Fruit fly (Drosophila melanogaster) Kc167 (cell line): ENCODE results near the gene CG44303.

Experiments used
- Myc ChIP-seq: fragments of >200 bp; optimal IDR thresholded peaks from 2 replicates; lab custom pipeline; 2017; ENCODE audit warnings: missing external identifiers
- Sin3A ChIP-seq: fragments of >200 bp; optimal IDR thresholded peaks from 2 replicates; lab custom pipeline; 2018; ENCODE audit warnings: missing external identifiers
- h ChIP-seq: fragments of >200 bp; optimal IDR thresholded peaks from 3 replicates; lab custom pipeline; 2018; ENCODE audit warnings: missing external identifiers
- insv ChIP-seq: fragments of >200 bp; optimal IDR thresholded peaks from 3 replicates; lab custom pipeline; 2018; ENCODE audit warnings: missing external identifiers
- psq ChIP-seq: fragments of >200 bp; optimal IDR thresholded peaks from 2 replicates; lab custom pipeline; 2017; ENCODE audit warnings: missing external identifiers
- ttk ChIP-seq: sonication (Bioruptor generic); optimal IDR thresholded peaks from 2 replicates; lab custom pipeline; 2017; ENCODE audit warnings: missing external identifiers

The CG44303 gene

dm6 chrX:6687267-6687666 is at the start of gene CG44303:
TSS of gene CG44303 (minus strand) at chrX:6687420.
- TF ChIP-seq ttk (lab: Kevin White, UChicago), result no peak
- TF ChIP-seq Myc (lab: Kevin White, UChicago), result no peak
- no peak for TF ChIP-seq Sin3A (lab: Kevin White, UChicago)
- no peak for TF ChIP-seq psq (lab: Kevin White, UChicago)
- no peak for TF ChIP-seq h (lab: Kevin White, UChicago)
- no peak for TF ChIP-seq insv (lab: Kevin White, UChicago)

- no peak for TF ChIP-seq psq (lab: Kevin White, UChicago)
- no peak for TF ChIP-seq insv (lab: Kevin White, UChicago)
- TF ChIP-seq ttk (lab: Kevin White, UChicago), result no peak
- TF ChIP-seq Sin3A (lab: Kevin White, UChicago), result no peak
- no peak for TF ChIP-seq Myc (lab: Kevin White, UChicago)
- TF ChIP-seq h (lab: Kevin White, UChicago), result no peak
Observed at dm6 chrX:6733291-6734042, 46.2 kb upstream of the CG44303 start.

dm6 chrX:6730600-6731259 is 43.5 kb upstream of the CG44303 start:
- TF ChIP-seq h (lab: Kevin White, UChicago) (no peak), insv (lab: Kevin White, UChicago) (no peak), psq (lab: Kevin White, UChicago) (no peak), Myc (lab: Kevin White, UChicago) (no peak), ttk (lab: Kevin White, UChicago) (no peak), Sin3A (lab: Kevin White, UChicago) (no peak)

DNA sequence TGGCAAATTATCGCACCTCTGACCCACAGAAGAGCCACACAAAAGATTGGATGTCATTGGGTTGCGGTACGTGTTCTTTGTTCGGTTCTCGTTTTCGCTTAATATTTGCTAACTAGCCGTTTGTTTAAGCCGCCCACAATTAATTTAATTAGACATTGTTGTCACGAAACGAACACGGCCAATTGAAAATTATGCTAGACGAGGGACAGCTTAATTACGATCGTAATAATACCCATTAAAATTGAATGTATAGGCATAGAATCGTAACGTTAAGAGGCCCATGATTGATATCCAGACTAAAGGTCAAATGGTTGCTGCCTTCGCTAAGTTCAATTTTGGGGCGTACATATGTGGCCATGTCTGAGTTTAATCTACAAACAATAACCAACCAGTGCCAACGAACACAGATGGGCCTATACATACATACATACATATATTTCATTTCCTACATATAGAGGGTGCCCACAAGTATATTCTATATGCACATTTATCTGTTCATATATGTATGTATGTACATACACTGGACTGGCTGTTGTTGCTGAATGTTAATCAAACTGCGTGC is 41.5 kb upstream of the CG44303 start:
- TF ChIP-seq psq (lab: Kevin White, UChicago), result no peak
- no peak for TF ChIP-seq h (lab: Kevin White, UChicago)

- TF ChIP-seq ttk (lab: Kevin White, UChicago), result no peak
- TF ChIP-seq h (lab: Kevin White, UChicago), result no peak
- TF ChIP-seq Myc (lab: Kevin White, UChicago), result no peak
- no peak for TF ChIP-seq insv (lab: Kevin White, UChicago)
- no peak for TF ChIP-seq Sin3A (lab: Kevin White, UChicago)
- TF ChIP-seq psq (lab: Kevin White, UChicago), result no peak
Observed at dm6 chrX:6726758-6727490, 39.7 kb upstream of the CG44303 start.

dm6 chrX:6724904-6725505 is 37.8 kb upstream of the CG44303 start:
- TF ChIP-seq psq (lab: Kevin White, UChicago), result no peak
- no peak for TF ChIP-seq h (lab: Kevin White, UChicago)
- TF ChIP-seq insv (lab: Kevin White, UChicago), result no peak
- TF ChIP-seq Sin3A (lab: Kevin White, UChicago), result no peak
- TF ChIP-seq Myc (lab: Kevin White, UChicago), result no peak

- no peak for TF ChIP-seq psq (lab: Kevin White, UChicago)
- no peak for TF ChIP-seq Sin3A (lab: Kevin White, UChicago)
- no peak for TF ChIP-seq ttk (lab: Kevin White, UChicago)
- no peak for TF ChIP-seq h (lab: Kevin White, UChicago)
- no peak for TF ChIP-seq Myc (lab: Kevin White, UChicago)
- TF ChIP-seq insv (lab: Kevin White, UChicago), result no peak
Observed at dm6 chrX:6723622-6724021, 36.4 kb upstream of the CG44303 start.

dm6 chrX:6719968-6720367 is 32.7 kb upstream of the CG44303 start:
- TF ChIP-seq Sin3A (lab: Kevin White, UChicago) (no peak), psq (lab: Kevin White, UChicago) (no peak), insv (lab: Kevin White, UChicago) (no peak), ttk (lab: Kevin White, UChicago) (no peak), Myc (lab: Kevin White, UChicago) (no peak), h (lab: Kevin White, UChicago) (no peak)

dm6 chrX:6719259-6719658 is 32.0 kb upstream of the CG44303 start:
- TF ChIP-seq ttk (lab: Kevin White, UChicago) (no peak), insv (lab: Kevin White, UChicago) (no peak), Sin3A (lab: Kevin White, UChicago) (no peak), psq (lab: Kevin White, UChicago) (no peak), Myc (lab: Kevin White, UChicago) (no peak), h (lab: Kevin White, UChicago) (no peak)

DNA sequence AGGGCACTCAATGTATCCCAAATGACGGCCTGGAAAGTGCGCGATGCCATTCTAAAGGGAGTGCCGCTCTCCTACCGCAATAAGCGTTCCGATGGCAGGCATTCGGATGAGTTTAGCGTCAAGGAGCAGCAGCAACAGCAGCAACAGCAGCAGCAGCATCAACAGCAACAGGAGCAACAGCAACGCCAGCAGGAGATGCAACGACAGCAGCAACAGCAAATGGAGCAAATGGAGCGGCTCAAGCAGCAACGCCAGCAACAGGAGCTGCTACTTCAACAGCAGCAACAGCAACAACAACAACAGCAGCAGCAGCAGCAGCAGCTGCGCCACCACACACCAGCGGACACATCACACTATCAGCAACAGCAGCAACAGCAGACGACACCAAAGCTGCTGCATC is 28.9 kb upstream of the CG44303 start:
- TF ChIP-seq Sin3A (lab: Kevin White, UChicago), result no peak
- no peak for TF ChIP-seq Myc (lab: Kevin White, UChicago)
- no peak for TF ChIP-seq psq (lab: Kevin White, UChicago)
